Worm (Caenorhabditis elegans): ENCODE measurements around the gene Y51H4A.936.

Y51H4A.936 gene

DNA sequence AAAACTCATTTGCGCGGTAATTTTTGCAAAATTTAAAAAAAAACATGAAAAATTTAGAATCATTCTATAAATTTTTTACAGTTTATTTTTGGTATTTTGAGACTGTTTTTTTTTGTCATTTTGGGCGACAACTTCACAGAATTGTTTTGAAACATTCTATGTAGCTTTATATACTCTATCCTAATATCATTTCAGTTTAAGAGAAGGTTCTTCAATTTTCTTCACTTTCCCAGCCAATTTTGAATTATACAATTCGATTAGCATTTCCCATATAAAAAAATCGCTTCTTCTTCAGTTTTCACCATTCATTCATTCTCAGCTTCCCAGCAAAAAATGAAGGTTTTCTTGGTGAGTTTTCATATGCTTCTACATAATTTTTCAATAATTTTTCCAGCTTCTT is 1.5 kb upstream of the Y51H4A.936 start, which contains the start of gene fipr-28 (continued):
- TF ChIP-seq ztf-3 (GFP tag; optimal IDR thresholded peaks at IDR 0.05) = no peak
- TF ChIP-seq B0019.2 (GFP tag; conservative IDR thresholded peaks at IDR 0.05) = no peak
- TF ChIP-seq nhr-27 (tag; optimal IDR thresholded peaks at IDR 0.05) = no peak

DNA sequence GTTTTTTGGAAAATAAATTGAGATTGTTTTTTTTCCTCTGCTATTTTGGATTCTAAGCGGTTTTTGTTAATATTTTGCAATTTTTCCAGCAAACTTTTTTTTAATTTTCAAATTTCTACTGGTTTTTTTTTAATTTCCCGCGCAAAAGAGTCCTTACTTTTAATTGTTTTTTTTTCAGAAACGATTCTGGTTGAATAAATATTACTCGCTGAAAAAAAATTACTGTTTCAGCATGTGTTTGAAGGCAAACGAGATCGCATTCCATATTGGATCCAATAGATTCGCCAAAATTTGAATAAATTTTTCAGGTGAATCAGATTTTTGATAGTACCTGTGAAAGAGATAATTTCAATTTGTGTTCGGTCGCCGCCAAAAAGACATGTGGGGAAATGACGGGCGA is 625 bp downstream of the Y51H4A.936 start:
- TF ChIP-seq attf-3 (GFP tag; conservative IDR thresholded peaks at IDR 0.05) (no peak), lin-35 (GFP tag; optimal IDR thresholded peaks at IDR 0.05) (no peak), mxl-1 (tag; optimal IDR thresholded peaks at IDR 0.05) (no peak), zim-3 (tag; optimal IDR thresholded peaks at IDR 0.05) (no peak), lin-54 (GFP tag; optimal IDR thresholded peaks at IDR 0.05) (no peak), unc-130 (GFP tag; optimal IDR thresholded peaks at IDR 0.05) (no peak), attf-6 (GFP tag; IDR thresholded peaks at IDR 0.05) (0 out of 2 replicates have a peak, but pooled peaks have one; percentile 15), sdz-38 (tag; optimal IDR thresholded peaks at IDR 0.05) (no peak), snpc-4 (GFP tag; optimal IDR thresholded peaks at IDR 0.05) (no peak), snpc-4 (tag; optimal IDR thresholded peaks at IDR 0.05) (peak in 1 of 4 experiments; percentile 44)

DNA sequence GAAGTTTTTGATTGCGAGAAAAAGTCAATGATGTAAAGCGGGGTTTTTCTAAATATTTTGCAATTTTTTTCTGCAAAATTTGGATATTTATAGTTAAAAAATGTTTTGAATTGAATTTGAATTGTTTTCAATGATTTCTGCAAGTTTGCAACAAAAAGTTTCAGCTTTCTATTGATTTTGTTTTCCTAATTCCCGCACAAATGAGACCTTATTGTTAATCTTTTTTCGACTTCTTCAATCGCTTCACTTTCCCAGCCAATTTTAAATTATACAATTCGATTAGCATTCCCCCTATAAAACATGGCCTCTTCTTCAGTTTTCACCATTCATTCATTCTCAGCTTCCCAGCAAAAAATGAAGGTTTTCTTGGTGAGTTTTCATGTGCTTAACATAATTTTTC is 1.4 kb downstream of the Y51H4A.936 start, which contains the start of gene fipr-27:
Gene fipr-27, plus strand, starts transcription at position 301 of the 400 bp plus-strand sequence.
- TF ChIP-seq C17E4.6 (GFP tag; IDR thresholded peaks at IDR 0.05) (no peak), B0035.1 (tag; optimal IDR thresholded peaks at IDR 0.05) (no peak), ets-4 (GFP tag; optimal IDR thresholded peaks at IDR 0.05) (no peak), hmg-20 (GFP tag; IDR thresholded peaks at IDR 0.05) (no peak), F39B2.1 (GFP tag; IDR thresholded peaks at IDR 0.05) (no peak), Y67H2A.10 (GFP tag; conservative IDR thresholded peaks at IDR 0.05) (no peak), unc-130 (GFP tag; optimal IDR thresholded peaks at IDR 0.05) (no peak), F22D6.2 (tag; optimal IDR thresholded peaks at IDR 0.05) (no peak), rcor-1 (GFP tag; IDR thresholded peaks at IDR 0.05) (no peak), lag-1 (GFP tag; IDR thresholded peaks at IDR 0.05) (no peak), tbx-9 (tag; optimal IDR thresholded peaks at IDR 0.05; ENCODE audit: borderline replicate concordance) (no peak), hlh-12 (tag; optimal IDR thresholded peaks at IDR 0.05) (no peak), somi-1 (GFP tag; optimal IDR thresholded peaks at IDR 0.05) (no peak), Y53G8AR.9 (GFP tag; conservative IDR thresholded peaks at IDR 0.05) (no peak), pbrm-1 (GFP tag; IDR thresholded peaks at IDR 0.05) (no peak), hlh-26 (GFP tag; conservative IDR thresholded peaks at IDR 0.05) (no peak), nhr-179 (tag; optimal IDR thresholded peaks at IDR 0.05) (no peak), rec-8 (tag; optimal IDR thresholded peaks at IDR 0.05) (no peak), T26A5.8 (tag; optimal IDR thresholded peaks at IDR 0.05) (no peak), Y53F4B.3 (GFP tag; IDR thresholded peaks at IDR 0.05) (no peak)

DNA sequence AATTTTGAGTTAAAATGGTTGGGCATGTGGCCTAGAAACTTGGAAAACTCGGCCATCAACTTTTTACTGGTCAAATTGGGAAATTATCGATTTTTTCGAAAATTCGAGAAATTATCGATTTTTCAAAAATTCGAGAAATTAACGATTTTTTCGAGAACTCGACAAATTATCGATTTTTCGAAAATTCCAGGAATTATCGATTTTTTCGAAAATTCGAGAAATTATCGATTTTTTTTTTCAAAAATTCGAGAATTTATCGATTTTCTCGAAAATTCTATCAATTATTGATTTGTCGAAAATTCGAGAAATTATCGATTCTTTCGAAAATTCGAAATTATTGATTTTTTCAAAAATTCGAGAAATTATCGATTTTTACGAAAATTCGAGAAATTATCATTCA is 14.6 kb downstream of the Y51H4A.936 start:
- TF ChIP-seq hlh-12 (tag; optimal IDR thresholded peaks at IDR 0.05) (no peak), zim-3 (tag; optimal IDR thresholded peaks at IDR 0.05) (no peak), snpc-1.1 (tag; optimal IDR thresholded peaks at IDR 0.05; ENCODE audit: insufficient read depth) (no peak), bed-1 (GFP tag; IDR thresholded peaks at IDR 0.05) (no peak), tlf-1 (GFP tag; optimal IDR thresholded peaks at IDR 0.05) (no peak), lir-1 (GFP tag; conservative IDR thresholded peaks at IDR 0.05) (no peak), rec-8 (tag; optimal IDR thresholded peaks at IDR 0.05) (no peak), lsy-27 (tag; optimal IDR thresholded peaks at IDR 0.05; ENCODE audit: borderline replicate concordance, insufficient read depth) (no peak), lsl-1 (GFP tag; optimal IDR thresholded peaks at IDR 0.05) (no peak), dpl-1 (GFP tag; optimal IDR thresholded peaks at IDR 0.05) (no peak), pha-4 (tag; optimal IDR thresholded peaks at IDR 0.05) (no peak), F55B11.4 (tag; optimal IDR thresholded peaks at IDR 0.05; ENCODE audit: borderline replicate concordance, insufficient read depth) (no peak), let-607 (tag; optimal IDR thresholded peaks at IDR 0.05) (no peak), tbp1 (GFP tag; optimal IDR thresholded peaks at IDR 0.05) (no peak), D2030.7 (GFP tag; IDR thresholded peaks at IDR 0.05) (no peak), gei-17 (GFP tag; optimal IDR thresholded peaks at IDR 0.05) (no peak)

Data from whole organism, young adult.